Worm (Caenorhabditis elegans) whole organism, L1 larva: ENCODE results near the gene C17E7.13.

Experiments
- fkh-4 ChIP-seq: sonication (generic microtip); optimal IDR thresholded peaks from 2 replicates; lab custom pipeline; 2016; ENCODE audit warnings: missing compliant biosample characterization, missing genetic modification characterization, borderline replicate concordance
- unc-130 ChIP-seq: fragments of 150-350 bp; optimal IDR thresholded peaks from 2 replicates; lab custom pipeline; 2017; ENCODE audit warnings: missing biosample characterization, missing genetic modification characterization, inconsistent platforms
- zag-1 ChIP-seq: fragments of 150-350 bp; optimal IDR thresholded peaks from 2 replicates; lab custom pipeline; 2014; ENCODE audit warnings: missing biosample characterization, missing genetic modification characterization

DNA sequence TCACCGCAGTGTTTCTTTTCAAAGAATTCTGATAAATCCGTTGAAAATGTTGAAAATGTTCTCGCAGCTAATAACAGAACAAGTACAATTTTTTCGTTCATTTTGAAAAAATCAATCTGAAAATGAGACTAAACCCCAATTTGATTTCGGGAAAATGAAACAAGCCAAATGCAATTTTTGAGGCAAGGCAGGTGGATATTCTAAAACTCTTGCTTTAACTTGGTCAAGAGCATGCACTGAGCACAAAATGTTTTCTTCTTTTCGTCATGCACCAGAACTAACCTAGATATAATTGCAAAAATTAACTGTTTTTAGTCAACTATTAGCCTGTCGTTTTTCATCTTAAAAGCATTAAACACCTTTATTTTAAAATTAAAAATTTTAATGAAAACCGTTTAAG lies 11.0 kb upstream of the C17E7.13 start, which contains the start of gene irld-22:
- no peak for TF ChIP-seq fkh-4 (tag; lab: Kevin White, UChicago)
- no peak for TF ChIP-seq unc-130 (tag; lab: Kevin White, UChicago)
- no peak for TF ChIP-seq zag-1 (tag; lab: Kevin White, UChicago)
